Worm (Caenorhabditis elegans) whole organism, L4 larva: ENCODE measurements around the gene mrps-35.

Experiments
- ZK337.2 ChIP-seq: fragments of 200-800 bp; sonication (Bioruptor generic); IDR thresholded peaks from 2 replicates; pipeline ENCODE4 v1.3.6; 2022; ENCODE audit warnings: missing genetic modification reagents, missing genetic modification characterization, missing compliant biosample characterization
- egl-27 ChIP-seq: sonication (generic microtip); optimal IDR thresholded peaks from 3 replicates; lab custom pipeline; 2017; ENCODE audit warnings: missing biosample characterization, missing genetic modification reagents, missing genetic modification characterization
- fos-1 ChIP-seq: fragments of 150-350 bp; optimal IDR thresholded peaks from 2 replicates; lab custom pipeline; 2014; ENCODE audit warnings: missing biosample characterization, missing genetic modification characterization
- lir-3 ChIP-seq: sonication (generic microtip); optimal IDR thresholded peaks from 2 replicates; lab custom pipeline; 2016; ENCODE audit warnings: mild to moderate bottlenecking, missing genetic modification characterization, missing compliant biosample characterization
- nhr-76 ChIP-seq: fragments of 150-350 bp; optimal IDR thresholded peaks from 2 replicates; lab custom pipeline; 2014; ENCODE audit warnings: missing biosample characterization, missing genetic modification characterization
- zag-1 ChIP-seq: fragments of 150-350 bp; optimal IDR thresholded peaks from 2 replicates; lab custom pipeline; 2014; ENCODE audit warnings: missing biosample characterization, missing genetic modification characterization

DNA sequence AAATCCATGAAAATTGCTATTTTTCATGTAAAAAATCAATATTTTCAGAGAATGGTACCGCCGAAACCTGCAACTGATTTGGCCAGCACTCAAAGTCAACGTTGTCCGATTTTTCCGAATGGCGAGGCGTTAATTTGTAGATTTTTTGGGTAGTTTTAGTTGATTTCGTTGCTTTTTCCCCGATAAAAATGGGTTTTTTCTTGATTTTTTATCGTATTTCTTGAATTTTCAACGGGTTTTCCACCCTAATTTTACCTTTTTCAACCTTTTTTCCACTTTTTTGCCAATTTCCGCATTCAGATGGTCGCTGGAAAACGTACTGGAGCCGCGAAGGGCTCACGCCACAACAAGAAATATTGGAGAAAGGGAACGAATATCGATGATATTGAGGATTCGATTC is 20.6 kb downstream of the mrps-35 start, which contains the start of gene Y39B6A.33:
- TF ChIP-seq zag-1 (tag; lab: Kevin White, UChicago) (no peak), lir-3 (tag; lab: Kevin White, UChicago) (no peak), nhr-76 (tag; lab: Kevin White, UChicago) (no peak), fos-1 (tag; lab: Kevin White, UChicago) (no peak), egl-27 (tag; lab: Kevin White, UChicago) (no peak), ZK337.2 (no peak)
